Fruit fly (Drosophila melanogaster): ENCODE results near the gene daw.
A peak's percentile ranks its signal among the peaks of the same experiment; 100 is the strongest.

daw gene

dm6 chr2L:2759654-2760053 is 45.4 kb upstream of the daw start, which contains the start of the genes HemK2, Snapin and Tnpo-SR (continued):
- peak; percentile 95 for TF ChIP-seq Abd-B (GFP tag; optimal IDR thresholded peaks at IDR 0.05)
- peak in 1 of 2 experiments; percentile 1 for TF ChIP-seq tll (GFP tag; optimal IDR thresholded peaks at IDR 0.05)
- peak; percentile 94 for TF ChIP-seq CG31441 (GFP tag; IDR thresholded peaks at IDR 0.05)
- peak; percentile 90 for TF ChIP-seq CG4730 (GFP tag; IDR thresholded peaks at IDR 0.05)
- TF ChIP-seq Usf (GFP tag; optimal IDR thresholded peaks at IDR 0.05): peak; percentile 82
- TF ChIP-seq dimm (GFP tag; IDR thresholded peaks at IDR 0.05): peak; percentile 72
- TF ChIP-seq p53 (GFP tag; optimal IDR thresholded peaks at IDR 0.05): no peak
- TF ChIP-seq CG3281 (GFP tag; optimal IDR thresholded peaks at IDR 0.05): peak; percentile 87
- peak; percentile 15; the same call in 1 of the 2 replicates for TF ChIP-seq bowl (GFP tag; IDR thresholded peaks at IDR 0.05)
- TF ChIP-seq BEAF-32 (GFP tag; optimal IDR thresholded peaks at IDR 0.05): peak; percentile 99
- peak; percentile 6 for TF ChIP-seq CG15479 (GFP tag; optimal IDR thresholded peaks at IDR 0.05)
- TF ChIP-seq HLH54F (GFP tag; optimal IDR thresholded peaks at IDR 0.05): peak; percentile 86
- TF ChIP-seq CG10654 (GFP tag; optimal IDR thresholded peaks at IDR 0.05): peak; percentile 80
- peak in 1 of 2 experiments; percentile 67 for TF ChIP-seq Eip74EF (GFP tag; optimal IDR thresholded peaks at IDR 0.05)
- peak; percentile 43 for TF ChIP-seq Dp (GFP tag; optimal IDR thresholded peaks at IDR 0.05)
- peak; percentile 80 for TF ChIP-seq Dref (GFP tag; IDR thresholded peaks at IDR 0.05)
- peak; percentile 72 for TF ChIP-seq CG9609 (GFP tag; optimal IDR thresholded peaks at IDR 0.05)
- peak; percentile 55 for TF ChIP-seq da (GFP tag; optimal IDR thresholded peaks at IDR 0.05)
- no peak for TF ChIP-seq tio (GFP tag; optimal IDR thresholded peaks at IDR 0.05)
- TF ChIP-seq vvl (GFP tag; IDR thresholded peaks at IDR 0.05): peak; percentile 97
- peak; percentile 92 for TF ChIP-seq CG1602 (GFP tag; optimal IDR thresholded peaks at IDR 0.05)
- TF ChIP-seq CG2199 (GFP tag; IDR thresholded peaks at IDR 0.05): peak; percentile 85; the same call in 2 of the 3 replicates
- peak; percentile 67 for TF ChIP-seq Mad (GFP tag; optimal IDR thresholded peaks at IDR 0.05)
- TF ChIP-seq tin (GFP tag; optimal IDR thresholded peaks at IDR 0.05): peak; percentile 89
- peak; percentile 81 for TF ChIP-seq sens-2 (GFP tag; IDR thresholded peaks at IDR 0.05)
- TF ChIP-seq gcm2 (GFP tag; optimal IDR thresholded peaks at IDR 0.05): peak; percentile 74
- TF ChIP-seq toy (GFP tag; IDR thresholded peaks at IDR 0.05): peak; percentile 81
- TF ChIP-seq sima (GFP tag; optimal IDR thresholded peaks at IDR 0.05): no peak
- peak; percentile 77 for TF ChIP-seq nom (GFP tag; optimal IDR thresholded peaks at IDR 0.05)
- peak; percentile 88 for TF ChIP-seq HHEX (GFP tag; optimal IDR thresholded peaks at IDR 0.05)
- peak; percentile 92 for TF ChIP-seq Ssrp (tag; optimal IDR thresholded peaks at IDR 0.05)
- TF ChIP-seq CG5953 (GFP tag; IDR thresholded peaks at IDR 0.05): peak; percentile 79
- peak; percentile 47; the same call in 1 of the 2 replicates for TF ChIP-seq CG10321 (GFP tag; IDR thresholded peaks at IDR 0.05)
- TF ChIP-seq Dad (GFP tag; optimal IDR thresholded peaks at IDR 0.05): peak; percentile 82
- peak; percentile 92 for TF ChIP-seq zfh2 (GFP tag; optimal IDR thresholded peaks at IDR 0.05)
- TF ChIP-seq dysf (GFP tag; IDR thresholded peaks at IDR 0.05): peak; percentile 94
- TF ChIP-seq CG9797 (GFP tag; optimal IDR thresholded peaks at IDR 0.05): peak; percentile 62
- TF ChIP-seq CG15601 (tag; optimal IDR thresholded peaks at IDR 0.05): peak; percentile 88
- TF ChIP-seq CG10267 (tag; optimal IDR thresholded peaks at IDR 0.05): peak; percentile 88
- TF ChIP-seq CG1647 (GFP tag; optimal IDR thresholded peaks at IDR 0.05): peak; percentile 90
- peak; percentile 69 for TF ChIP-seq CG3407 (GFP tag; optimal IDR thresholded peaks at IDR 0.05)
- TF ChIP-seq lov (optimal IDR thresholded peaks at IDR 0.05): no peak
- TF ChIP-seq lov (GFP tag; IDR thresholded peaks at IDR 0.05): peak; percentile 89
- peak; percentile 96 for TF ChIP-seq sob (GFP tag; IDR thresholded peaks at IDR 0.05)
- TF ChIP-seq CG18599 (GFP tag; optimal IDR thresholded peaks at IDR 0.05): peak; percentile 94
- peak; percentile 89 for TF ChIP-seq Awh (GFP tag; IDR thresholded peaks at IDR 0.05)
- peak; percentile 88 for TF ChIP-seq dmrt99B (tag; optimal IDR thresholded peaks at IDR 0.05)
- TF ChIP-seq HmgD (GFP tag; optimal IDR thresholded peaks at IDR 0.05): no peak
- TF ChIP-seq Hmr (GFP tag; optimal IDR thresholded peaks at IDR 0.05): peak; percentile 93
- peak; percentile 22 for TF ChIP-seq ftz-f1 (GFP tag; optimal IDR thresholded peaks at IDR 0.05)
- TF ChIP-seq CG18011 (GFP tag; optimal IDR thresholded peaks at IDR 0.05): peak; percentile 76

Data from whole organism, embryonic.